Worm (Caenorhabditis elegans): ENCODE results near the gene cux-7.

Gene cux-7

DNA sequence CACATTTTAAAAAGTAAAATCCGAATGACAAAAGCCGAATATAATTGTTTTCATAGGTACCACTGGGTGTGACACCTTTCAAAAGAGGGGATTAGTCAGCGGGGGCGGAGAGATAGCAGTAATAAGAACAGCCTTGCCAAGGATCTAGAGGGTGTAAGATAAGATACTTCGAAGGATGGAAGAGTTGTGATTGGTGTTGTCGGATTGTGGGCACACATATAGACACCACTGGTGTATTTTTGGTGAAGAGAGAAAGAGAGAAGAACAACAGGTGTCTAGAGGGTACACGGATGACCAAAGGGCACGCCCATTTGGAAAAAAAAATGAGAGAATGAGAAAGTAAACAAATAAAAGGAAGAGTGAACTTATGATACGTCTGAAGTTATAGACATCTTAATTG lies 24.5 kb upstream of the cux-7 start:
- TF ChIP-seq Y53G8AR.9 (GFP tag; conservative IDR thresholded peaks at IDR 0.05) (no peak), pbrm-1 (GFP tag; IDR thresholded peaks at IDR 0.05) (no peak), Y79H2A.3 (GFP tag; conservative IDR thresholded peaks at IDR 0.05) (no peak), attf-3 (GFP tag; conservative IDR thresholded peaks at IDR 0.05) (no peak), ceh-27 (GFP tag; optimal IDR thresholded peaks at IDR 0.05) (no peak), tbx-9 (tag; optimal IDR thresholded peaks at IDR 0.05; ENCODE audit: borderline replicate concordance) (no peak), egrh-3 (GFP tag; IDR thresholded peaks at IDR 0.05) (no peak), cebp-1 (GFP tag; IDR thresholded peaks at IDR 0.05) (no peak), cebp-1 (tag; optimal IDR thresholded peaks at IDR 0.05) (no peak), fkh-3 (tag; optimal IDR thresholded peaks at IDR 0.05) (no peak), F37B4.10 (GFP tag; IDR thresholded peaks at IDR 0.05) (no peak), lir-1 (GFP tag; conservative IDR thresholded peaks at IDR 0.05) (no peak), nhr-90 (tag; optimal IDR thresholded peaks at IDR 0.05) (no peak), ztf-26 (tag; optimal IDR thresholded peaks at IDR 0.05) (no peak), ekl-4 (GFP tag; IDR thresholded peaks at IDR 0.05) (no peak), bed-2 (GFP tag; IDR thresholded peaks at IDR 0.05) (no peak), lsl-1 (GFP tag; optimal IDR thresholded peaks at IDR 0.05) (no peak), F33H1.4 (GFP tag; IDR thresholded peaks at IDR 0.05) (no peak)

DNA sequence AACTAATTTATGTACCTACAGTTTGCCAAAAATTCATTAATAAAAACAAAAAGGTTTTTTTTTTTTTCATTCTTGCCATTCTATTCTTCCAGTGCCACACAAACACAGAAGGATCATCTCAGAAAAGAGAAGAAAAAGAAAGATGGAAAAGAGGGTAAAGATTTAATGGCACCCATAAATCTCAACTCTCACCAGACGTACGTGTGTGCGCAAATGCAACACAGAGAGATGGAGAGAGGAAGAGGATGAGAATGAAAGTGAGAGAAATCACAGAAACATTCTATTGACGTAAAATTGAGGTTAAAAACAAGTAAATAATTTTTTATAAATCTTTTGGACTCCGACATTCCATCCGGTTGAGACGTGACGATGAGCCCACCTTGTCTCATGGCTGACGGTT lies 23.6 kb upstream of the cux-7 start:
- no peak for TF ChIP-seq ceh-27 (GFP tag; optimal IDR thresholded peaks at IDR 0.05)
- TF ChIP-seq sea-2 (GFP tag; IDR thresholded peaks at IDR 0.05) = no peak
- no peak for TF ChIP-seq unc-130 (GFP tag; optimal IDR thresholded peaks at IDR 0.05)
- TF ChIP-seq die-1 (tag; optimal IDR thresholded peaks at IDR 0.05) = no peak
- no peak for TF ChIP-seq ztf-22 (GFP tag; optimal IDR thresholded peaks at IDR 0.05)
- TF ChIP-seq tbp1 (GFP tag; optimal IDR thresholded peaks at IDR 0.05) = no peak
- TF ChIP-seq T26A5.8 (tag; optimal IDR thresholded peaks at IDR 0.05) = no peak
- no peak for TF ChIP-seq ccch-3 (GFP tag; optimal IDR thresholded peaks at IDR 0.05)
- no peak for TF ChIP-seq madf-3 (GFP tag; IDR thresholded peaks at IDR 0.05)
- no peak for TF ChIP-seq hsf-1 (GFP tag; IDR thresholded peaks at IDR 0.05)
- TF ChIP-seq nhr-27 (tag; optimal IDR thresholded peaks at IDR 0.05) = no peak
- TF ChIP-seq Y56A3A.18 (GFP tag; IDR thresholded peaks at IDR 0.05) = no peak
- TF ChIP-seq dpff-1 (tag; optimal IDR thresholded peaks at IDR 0.05) = no peak
- TF ChIP-seq C17E4.6 (GFP tag; IDR thresholded peaks at IDR 0.05) = no peak
- no peak for TF ChIP-seq hlh-12 (tag; optimal IDR thresholded peaks at IDR 0.05)

DNA sequence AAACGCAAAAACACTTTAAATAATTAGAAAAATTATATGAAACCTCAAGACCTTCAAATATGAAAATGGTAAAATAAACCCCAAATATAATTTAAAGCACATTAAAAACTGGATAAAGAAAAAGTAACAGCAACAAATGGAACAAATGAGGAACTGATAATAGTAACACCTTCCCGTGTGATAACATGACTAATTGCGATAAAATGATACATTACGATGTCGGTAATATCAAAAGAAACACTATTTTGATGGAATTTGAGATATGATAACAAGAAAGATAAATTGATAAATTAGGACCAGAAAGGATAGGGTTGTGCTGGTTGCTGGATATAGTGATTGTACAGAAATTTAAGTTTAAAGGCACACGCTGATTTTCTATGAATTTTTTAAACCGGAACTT lies 21.4 kb upstream of the cux-7 start:
- TF ChIP-seq ztf-6 (GFP tag; IDR thresholded peaks at IDR 0.05) (no peak), madf-3 (GFP tag; IDR thresholded peaks at IDR 0.05) (no peak), ztf-25 (GFP tag; IDR thresholded peaks at IDR 0.05) (no peak), sptf-2 (GFP tag; optimal IDR thresholded peaks at IDR 0.05) (no peak), Y95B8A.8 (GFP tag; IDR thresholded peaks at IDR 0.05) (no peak), rcor-1 (GFP tag; IDR thresholded peaks at IDR 0.05) (no peak), nhr-120 (GFP tag; IDR thresholded peaks at IDR 0.05) (no peak)

DNA sequence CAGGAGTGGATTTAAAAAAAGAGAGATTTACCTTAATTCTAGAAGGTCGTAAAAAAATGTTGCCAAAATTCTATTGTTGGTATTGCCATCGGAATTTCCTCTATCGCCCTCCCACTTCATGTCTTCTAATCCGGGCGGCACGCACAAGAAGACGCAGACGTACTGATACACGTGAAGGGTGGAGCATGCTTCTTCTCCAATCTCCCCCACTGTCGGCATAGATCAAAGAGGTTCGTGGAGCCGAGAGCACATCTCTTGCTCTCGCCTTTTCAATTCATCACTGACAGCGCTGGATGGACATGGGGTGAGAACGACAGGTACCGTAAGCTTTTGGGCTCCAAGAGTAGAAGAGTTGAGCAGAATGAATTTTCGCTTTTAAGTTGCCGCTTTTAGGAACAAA lies 15.9 kb upstream of the cux-7 start, which contains the start of gene lin-39:
lin-39 (minus strand) TSS at position 74 of the 400 bp plus-strand sequence.
- TF ChIP-seq unc-62 (GFP tag; optimal IDR thresholded peaks at IDR 0.05) (no peak), hmg-20 (GFP tag; IDR thresholded peaks at IDR 0.05) (no peak), repo-1 (tag; optimal IDR thresholded peaks at IDR 0.05) (no peak), F37B4.10 (GFP tag; IDR thresholded peaks at IDR 0.05) (no peak), B0261.1 (tag; optimal IDR thresholded peaks at IDR 0.05) (no peak)
